Fruit fly (Drosophila melanogaster) whole organism, pupa: Measurements from ENCODE around the gene Seipin.

ENCODE experiments used
- CG10348 ChIP-seq: fragments of 200-800 bp; sonication (Bioruptor generic); IDR thresholded peaks from 2 replicates; pipeline ENCODE4 v1.3.6; 2022; ENCODE audit warnings: missing biosample characterization, missing genetic modification characterization
- CG12605 ChIP-seq: fragments of 200-800 bp; sonication (Bioruptor generic); IDR thresholded peaks from 2 replicates; pipeline ENCODE4 v1.3.6; 2022; ENCODE audit warnings: missing biosample characterization, missing genetic modification characterization
- CG13204 ChIP-seq: fragments of 200-800 bp; sonication (Bioruptor generic); optimal IDR thresholded peaks from 2 replicates; lab custom pipeline; 2018; ENCODE audit warnings: missing biosample characterization, mild to moderate bottlenecking, missing genetic modification characterization, moderate library complexity
- CG14655 ChIP-seq: fragments of 200-800 bp; sonication (Bioruptor generic); optimal IDR thresholded peaks from 3 replicates; lab custom pipeline; 2017; ENCODE audit warnings: mild to moderate bottlenecking, missing biosample characterization, missing genetic modification reagents, missing genetic modification characterization
- CG15710 ChIP-seq: fragments of 200-800 bp; sonication (Bioruptor generic); optimal IDR thresholded peaks from 2 replicates; lab custom pipeline; 2018; ENCODE audit warnings: missing biosample characterization, mild to moderate bottlenecking, missing genetic modification characterization, moderate library complexity
- CG17806 ChIP-seq: fragments of 200-800 bp; sonication (Bioruptor generic); optimal IDR thresholded peaks from 2 replicates; lab custom pipeline; 2018; ENCODE audit warnings: missing biosample characterization, mild to moderate bottlenecking, missing genetic modification characterization, moderate library complexity
- CG32121 ChIP-seq: fragments of 200-800 bp; sonication (Bioruptor generic); IDR thresholded peaks from 2 replicates; pipeline ENCODE4 v1.3.6; 2022; ENCODE audit warnings: missing biosample characterization, missing genetic modification characterization
- CG34367 ChIP-seq: fragments of 200-800 bp; sonication (Bioruptor generic); optimal IDR thresholded peaks from 2 replicates; lab custom pipeline; 2018; ENCODE audit warnings: missing biosample characterization, mild to moderate bottlenecking, missing genetic modification characterization
- CG4496 ChIP-seq: fragments of 200-800 bp; sonication (Bioruptor generic); IDR thresholded peaks from 3 replicates; pipeline ENCODE4 v1.3.6; 2022; ENCODE audit warnings: missing biosample characterization, missing genetic modification characterization
- CG8159 ChIP-seq: fragments of 200-800 bp; sonication (Bioruptor generic); optimal IDR thresholded peaks from 3 replicates; lab custom pipeline; 2018; ENCODE audit warnings: missing biosample characterization, mild to moderate bottlenecking, missing genetic modification characterization, moderate library complexity
- CG8301 ChIP-seq: fragments of 200-800 bp; sonication (Bioruptor generic); optimal IDR thresholded peaks from 2 replicates; lab custom pipeline; 2018; ENCODE audit warnings: missing biosample characterization, mild to moderate bottlenecking, missing genetic modification characterization
- CG9948 ChIP-seq: fragments of 200-800 bp; sonication (Bioruptor generic); optimal IDR thresholded peaks from 2 replicates; lab custom pipeline; 2018; ENCODE audit warnings: missing biosample characterization, mild to moderate bottlenecking, missing genetic modification characterization, moderate library complexity
- D1 ChIP-seq: fragments of 200-800 bp; sonication (Bioruptor generic); optimal IDR thresholded peaks from 2 replicates; lab custom pipeline; 2018; ENCODE audit warnings: missing biosample characterization, mild to moderate bottlenecking, missing genetic modification characterization, moderate library complexity
- EcR ChIP-seq: fragments of 200-800 bp; sonication (Bioruptor generic); optimal IDR thresholded peaks from 3 replicates; lab custom pipeline; 2019; ENCODE audit warnings: missing biosample characterization, missing genetic modification characterization, mild to moderate bottlenecking, moderate library complexity, missing genetic modification reagents
- Ets98B ChIP-seq: fragments of 200-800 bp; sonication (Bioruptor generic); IDR thresholded peaks from 2 replicates; pipeline ENCODE4 v1.3.6; 2022; ENCODE audit warnings: missing biosample characterization, missing genetic modification characterization
- Pif1A ChIP-seq: fragments of 200-800 bp; sonication (Bioruptor generic); optimal IDR thresholded peaks from 3 replicates; lab custom pipeline; 2016; ENCODE audit warnings: missing biosample characterization, missing genetic modification characterization
- Pif1B ChIP-seq: fragments of 200-800 bp; sonication (Bioruptor generic); optimal IDR thresholded peaks from 3 replicates; lab custom pipeline; 2016; ENCODE audit warnings: missing biosample characterization, missing genetic modification characterization
- Snoo ChIP-seq: fragments of 200-800 bp; sonication (Bioruptor generic); optimal IDR thresholded peaks from 3 replicates; lab custom pipeline; 2017; ENCODE audit warnings: missing biosample characterization, mild to moderate bottlenecking, missing genetic modification characterization, inconsistent platforms
- fd96Ca ChIP-seq: fragments of 200-800 bp; sonication (Bioruptor generic); IDR thresholded peaks from 3 replicates; pipeline ENCODE4 v1.3.6; 2022; ENCODE audit warnings: missing biosample characterization, missing genetic modification characterization
- gl ChIP-seq: fragments of 200-800 bp; sonication (Bioruptor generic); optimal IDR thresholded peaks from 2 replicates; lab custom pipeline; 2018; ENCODE audit warnings: missing biosample characterization, mild to moderate bottlenecking, missing genetic modification characterization
- rn ChIP-seq: fragments of 200-800 bp; sonication (Bioruptor generic); IDR thresholded peaks from 2 replicates; pipeline ENCODE4 v1.3.6; 2022; ENCODE audit warnings: missing biosample characterization, missing genetic modification characterization

The Seipin gene

dm6 chrX:2591315-2591999 lies 28.1 kb upstream of the Seipin start:
- TF ChIP-seq Pif1A (GFP tag; lab: Kevin White, UChicago), result no peak
- TF ChIP-seq D1, result no peak
- no peak for TF ChIP-seq CG13204 (GFP tag; lab: Kevin White, UChicago)
- TF ChIP-seq CG8301 (tag; lab: Kevin White, UChicago), result no peak
- TF ChIP-seq CG12605 (GFP tag; lab: Robert Waterston, UW), result no peak

DNA sequence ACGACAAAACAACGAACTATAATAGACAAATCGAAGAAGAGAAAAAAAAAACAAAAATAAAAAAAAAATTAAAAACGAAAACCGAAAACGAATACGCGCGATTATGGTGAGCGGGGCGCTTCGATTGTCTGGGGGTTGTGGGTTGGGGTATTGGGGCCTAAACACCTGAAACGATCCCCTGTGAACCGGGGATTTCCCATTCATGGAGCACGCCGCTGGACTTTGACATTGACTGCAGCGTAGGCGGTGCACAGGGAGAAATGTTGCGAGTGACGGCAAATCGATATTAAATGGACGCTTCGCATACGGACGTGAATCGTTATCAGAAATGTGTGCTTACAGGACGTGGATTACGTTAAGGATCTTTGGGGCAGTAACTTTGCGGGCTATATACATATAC lies 27.4 kb upstream of the Seipin start:
- TF ChIP-seq fd96Ca (GFP tag; lab: Robert Waterston, UW), result peak; percentile 8; the same call in 1 of the 3 replicates
- no peak for TF ChIP-seq rn (GFP tag; lab: Robert Waterston, UW)
- no peak for TF ChIP-seq CG32121 (GFP tag; lab: Robert Waterston, UW)
- TF ChIP-seq CG10348 (GFP tag; lab: Robert Waterston, UW), result no peak

dm6 chrX:2593094-2593752 lies 26.4 kb upstream of the Seipin start:
- TF ChIP-seq CG4496, result no peak
- no peak for TF ChIP-seq CG17806 (tag; lab: Kevin White, UChicago)
- TF ChIP-seq EcR (GFP tag; lab: Kevin White, UChicago), result peak; percentile 96
- no peak for TF ChIP-seq Pif1A (GFP tag; lab: Kevin White, UChicago)

DNA sequence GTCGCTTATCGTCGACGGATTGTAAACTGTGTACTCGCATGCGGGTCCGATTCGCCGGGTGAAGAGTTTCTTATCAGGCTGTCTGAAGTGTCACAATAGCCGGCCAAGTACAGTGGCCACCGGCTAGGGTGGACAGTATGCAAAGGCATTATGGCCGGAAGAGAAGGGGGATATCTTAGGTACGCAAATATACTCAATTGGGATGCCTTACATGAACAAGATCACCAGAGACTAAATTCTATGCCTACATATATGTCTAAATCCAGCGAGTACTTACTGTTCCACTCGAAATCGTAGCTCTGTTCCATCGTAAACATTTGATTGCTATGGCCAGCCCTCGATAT lies 25.9 kb upstream of the Seipin start:
- TF ChIP-seq fd96Ca (GFP tag; lab: Robert Waterston, UW) (peak; percentile 97), CG15710 (peak; percentile 86), D1 (no peak), CG10348 (GFP tag; lab: Robert Waterston, UW) (peak; percentile 72), Ets98B (GFP tag; lab: Robert Waterston, UW) (peak; percentile 94), CG8159 (tag; lab: Kevin White, UChicago) (peak; percentile 89), gl (tag; lab: Kevin White, UChicago) (peak; percentile 72), CG34367 (tag; lab: Kevin White, UChicago) (peak; percentile 82), rn (GFP tag; lab: Robert Waterston, UW) (peak; percentile 81), Pif1A (GFP tag; lab: Kevin White, UChicago) (no peak), EcR (GFP tag; lab: Kevin White, UChicago) (peak; percentile 81), CG14655 (no peak), CG32121 (GFP tag; lab: Robert Waterston, UW) (peak; percentile 93), CG12605 (GFP tag; lab: Robert Waterston, UW) (peak; percentile 92), CG17806 (tag; lab: Kevin White, UChicago) (peak; percentile 83), CG8301 (tag; lab: Kevin White, UChicago) (peak; percentile 85), Pif1B (GFP tag; lab: Kevin White, UChicago) (no peak), CG4496 (peak; percentile 97), CG13204 (GFP tag; lab: Kevin White, UChicago) (peak; percentile 49), Snoo (tag; lab: Kevin White, UChicago) (peak; percentile 94), CG9948 (peak; percentile 77)

DNA sequence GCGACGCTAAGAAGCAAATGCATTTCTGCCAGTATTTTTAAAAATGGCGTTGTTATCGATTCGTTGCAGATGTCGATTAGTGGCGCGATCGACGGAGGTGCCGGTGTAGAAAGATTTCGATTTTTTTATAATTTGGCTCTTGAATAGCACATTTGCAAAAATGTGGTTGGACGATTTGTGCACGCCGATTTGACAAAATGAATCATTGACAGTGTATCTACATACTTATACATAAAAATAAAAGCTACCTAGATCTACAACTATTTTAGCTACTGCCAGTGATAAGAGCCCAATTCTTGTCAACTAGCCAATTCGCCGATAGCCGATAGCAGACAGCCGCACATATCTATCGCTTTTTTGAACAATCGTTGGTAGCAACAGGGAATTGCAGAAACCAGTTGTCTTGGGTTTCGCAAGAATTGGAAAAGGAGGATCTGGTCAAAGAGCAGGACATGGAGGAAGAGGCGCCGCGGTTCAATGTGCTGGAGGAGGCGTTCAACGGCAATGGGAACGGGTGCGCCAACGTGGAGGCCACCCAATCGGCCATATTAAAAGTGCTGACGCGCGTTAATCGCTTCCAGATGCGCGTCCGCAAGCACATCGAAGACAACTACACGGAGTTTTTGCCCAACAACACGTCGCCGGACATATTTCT lies 15.6 kb upstream of the Seipin start, which contains the start of the genes Klp3A and Zw10:
Klp3A (minus strand) TSS at position 202 of the 655 bp plus-strand sequence.
Zw10 (plus strand) TSS at position 347 of the 655 bp plus-strand sequence.
- peak; percentile 38; the same call in 1 of the 2 replicates for TF ChIP-seq CG32121 (GFP tag; lab: Robert Waterston, UW)
- TF ChIP-seq fd96Ca (GFP tag; lab: Robert Waterston, UW), result 0 out of 3 replicates have a peak, but pooled peaks have one; percentile 31
- no peak for TF ChIP-seq CG34367 (tag; lab: Kevin White, UChicago)
- no peak for TF ChIP-seq EcR (GFP tag; lab: Kevin White, UChicago)
- TF ChIP-seq CG15710, result no peak
- TF ChIP-seq, all 21 proteins: peak for 2

DNA sequence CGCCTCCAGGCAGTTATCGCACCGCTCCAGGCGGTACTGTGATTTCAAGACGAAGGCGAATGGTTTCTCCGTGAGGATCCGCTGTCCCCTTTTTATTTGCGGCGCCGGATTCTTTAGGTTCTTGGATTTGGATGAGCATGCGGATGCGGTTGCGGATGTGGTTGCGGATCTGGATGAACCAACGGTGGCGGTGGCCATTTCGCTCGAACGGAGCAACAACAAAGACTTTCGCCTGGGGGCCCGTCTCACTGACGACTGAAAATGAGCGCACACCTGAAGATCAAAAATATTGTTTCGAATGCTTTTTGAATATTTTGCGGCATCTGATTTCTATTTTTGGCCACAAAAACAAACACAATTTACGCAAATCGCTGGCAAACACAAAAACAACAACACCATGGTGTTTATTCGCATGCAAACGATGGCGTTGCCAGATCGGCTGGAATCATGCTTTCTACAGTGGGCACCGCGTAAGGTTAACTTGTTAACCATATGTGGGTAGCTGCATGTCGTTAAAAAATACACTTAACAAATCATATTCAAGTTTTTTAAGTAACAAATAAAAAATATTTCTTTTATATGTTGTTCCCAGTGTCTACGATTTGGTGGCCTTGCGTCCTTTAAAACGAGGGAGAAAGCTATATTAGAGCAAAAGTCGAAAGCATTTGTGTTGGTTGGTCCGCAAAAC lies 11.0 kb upstream of the Seipin start, which contains the start of gene Smyd3:
Smyd3 (minus strand) TSS at position 407 of the 688 bp plus-strand sequence.
- peak; percentile 91 for TF ChIP-seq CG4496
- TF ChIP-seq CG8301 (tag; lab: Kevin White, UChicago), result peak; percentile 74
- peak; percentile 53 for TF ChIP-seq CG9948
- TF ChIP-seq CG32121 (GFP tag; lab: Robert Waterston, UW), result peak; percentile 79
- TF ChIP-seq CG17806 (tag; lab: Kevin White, UChicago), result peak; percentile 75
- peak; percentile 71 for TF ChIP-seq Snoo (tag; lab: Kevin White, UChicago)
- peak; percentile 68 for TF ChIP-seq CG15710
- peak; percentile 89 for TF ChIP-seq Ets98B (GFP tag; lab: Robert Waterston, UW)
- TF ChIP-seq CG12605 (GFP tag; lab: Robert Waterston, UW), result peak; percentile 72
- TF ChIP-seq Pif1B (GFP tag; lab: Kevin White, UChicago), result peak; percentile 87
- TF ChIP-seq CG8159 (tag; lab: Kevin White, UChicago), result peak; percentile 72
- no peak for TF ChIP-seq CG14655
- no peak for TF ChIP-seq CG10348 (GFP tag; lab: Robert Waterston, UW)
- peak; percentile 47 for TF ChIP-seq CG34367 (tag; lab: Kevin White, UChicago)
- no peak for TF ChIP-seq EcR (GFP tag; lab: Kevin White, UChicago)
- peak; percentile 64 for TF ChIP-seq rn (GFP tag; lab: Robert Waterston, UW)
- TF ChIP-seq Pif1A (GFP tag; lab: Kevin White, UChicago), result no peak
- TF ChIP-seq gl (tag; lab: Kevin White, UChicago), result peak; percentile 51
- TF ChIP-seq fd96Ca (GFP tag; lab: Robert Waterston, UW), result peak; percentile 80
